Worm (Caenorhabditis elegans) whole organism, L4/young adult: Measurements from ENCODE around the gene Y25C1A.6.

Source experiments
- W03F9.2 ChIP-seq: fragments of 150-350 bp; optimal IDR thresholded peaks from 2 replicates; lab custom pipeline; 2014; ENCODE audit warnings: missing biosample characterization, missing genetic modification characterization
- dao-5 ChIP-seq: sonication (generic microtip); optimal IDR thresholded peaks from 2 replicates; lab custom pipeline; 2016; ENCODE audit warnings: missing genotype, missing genetic modification characterization, moderate library complexity, missing compliant biosample characterization
- him-1 ChIP-seq: sonication (generic microtip); optimal IDR thresholded peaks from 2 replicates; lab custom pipeline; 2016; ENCODE audit warnings: missing genotype, missing genetic modification reagents, missing genetic modification characterization, missing compliant biosample characterization

ce11 chrII:3054622-3055021 is 6.3 kb upstream of the Y25C1A.6 start:
- TF ChIP-seq him-1 (no peak), W03F9.2 (tag; lab: Kevin White, UChicago) (no peak), dao-5 (no peak)
